Worm (Caenorhabditis elegans): ENCODE results near the gene myo-5.

The myo-5 gene

ce11 chrV:8108670-8109069 lies at the start of gene myo-5:
Gene myo-5, plus strand, starts transcription at chrV:8108970.
- TF ChIP-seq dao-5 (tag; optimal IDR thresholded peaks at IDR 0.05) (no peak), him-1 (tag; optimal IDR thresholded peaks at IDR 0.05) (no peak), W03F9.2 (tag; optimal IDR thresholded peaks at IDR 0.05) (no peak)

DNA sequence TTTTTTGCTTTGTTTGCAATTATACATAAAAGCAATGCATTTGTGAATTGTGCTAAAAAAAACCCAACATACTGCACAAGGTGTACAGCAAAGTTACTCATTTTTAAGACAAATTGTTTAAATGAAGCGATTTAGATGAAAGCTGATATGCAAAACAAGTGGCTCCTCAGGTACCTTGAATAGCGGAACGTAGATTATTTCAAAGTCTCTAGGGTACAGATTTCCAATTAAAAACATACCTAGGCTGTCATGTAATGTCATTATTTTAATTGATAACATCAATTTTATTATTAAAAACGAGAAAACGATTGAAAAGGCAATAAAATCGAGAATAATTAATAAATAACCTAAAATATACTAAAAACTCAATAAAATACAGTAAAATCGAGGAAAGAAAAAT lies 46.7 kb upstream of the myo-5 start, which contains the start of gene str-139:
str-139 (minus strand) TSS at position 101 of the 400 bp plus-strand sequence.
- TF ChIP-seq dao-5 (tag; optimal IDR thresholded peaks at IDR 0.05) (no peak), him-1 (tag; optimal IDR thresholded peaks at IDR 0.05) (no peak), W03F9.2 (tag; optimal IDR thresholded peaks at IDR 0.05) (no peak)

- TF ChIP-seq him-1 (tag; optimal IDR thresholded peaks at IDR 0.05) = no peak
- no peak for TF ChIP-seq dao-5 (tag; optimal IDR thresholded peaks at IDR 0.05)
- TF ChIP-seq W03F9.2 (tag; optimal IDR thresholded peaks at IDR 0.05) = no peak
Observed at ce11 chrV:8067800-8068199, 41.0 kb upstream of the myo-5 start, which contains the start of gene str-140. Gene str-140, minus strand, starts transcription at chrV:8067900.

DNA sequence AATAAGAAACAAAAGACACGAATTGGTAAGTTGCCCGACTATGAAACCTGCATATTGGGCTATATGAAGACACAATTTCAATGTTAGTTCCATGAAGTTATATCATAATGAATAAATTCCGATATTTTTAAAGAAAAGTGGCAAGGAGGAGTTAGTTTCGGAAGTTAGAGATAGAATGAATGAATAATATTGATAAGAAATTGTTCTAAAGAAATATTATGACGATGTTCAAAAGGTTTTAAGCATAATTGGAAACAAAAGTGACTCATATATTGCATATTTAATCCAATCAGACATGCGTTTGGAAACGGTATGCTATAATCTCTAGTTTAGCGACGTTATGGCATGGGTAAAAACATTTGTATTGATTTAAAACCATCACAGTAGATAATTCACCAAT lies 39.1 kb upstream of the myo-5 start, which contains the start of gene str-143:
str-143 (minus strand) TSS at position 101 of the 400 bp plus-strand sequence.
- TF ChIP-seq him-1 (tag; optimal IDR thresholded peaks at IDR 0.05) (no peak), dao-5 (tag; optimal IDR thresholded peaks at IDR 0.05) (no peak), W03F9.2 (tag; optimal IDR thresholded peaks at IDR 0.05) (no peak)

ce11 chrV:8072047-8072446 lies 36.7 kb upstream of the myo-5 start, which contains the start of gene str-144:
Gene str-144, minus strand, starts transcription at chrV:8072147.
- no peak for TF ChIP-seq him-1 (tag; optimal IDR thresholded peaks at IDR 0.05)
- no peak for TF ChIP-seq dao-5 (tag; optimal IDR thresholded peaks at IDR 0.05)
- no peak for TF ChIP-seq W03F9.2 (tag; optimal IDR thresholded peaks at IDR 0.05)

- TF ChIP-seq dao-5 (tag; optimal IDR thresholded peaks at IDR 0.05) = no peak
- no peak for TF ChIP-seq him-1 (tag; optimal IDR thresholded peaks at IDR 0.05)
- no peak for TF ChIP-seq W03F9.2 (tag; optimal IDR thresholded peaks at IDR 0.05)
Observed at ce11 chrV:8073162-8073561, 35.6 kb upstream of the myo-5 start.

DNA sequence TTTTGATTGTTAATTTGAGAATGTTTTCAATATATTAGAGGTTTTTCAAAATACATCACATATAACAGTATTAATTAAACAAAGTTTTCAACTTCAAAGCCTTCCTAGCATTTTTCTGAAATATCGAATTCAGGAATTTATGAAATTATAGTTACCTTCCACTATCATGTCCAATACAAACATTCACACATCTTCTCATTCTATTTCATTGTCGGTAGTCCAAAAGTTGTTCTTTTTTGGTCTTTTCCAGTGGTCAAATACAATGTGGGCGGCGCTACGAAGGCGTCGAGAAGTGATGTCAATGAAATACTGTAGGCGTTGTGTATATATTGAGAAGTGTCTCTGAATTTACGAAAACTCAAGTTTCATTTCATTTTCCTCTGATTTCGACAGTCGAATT lies 33.1 kb upstream of the myo-5 start, which contains the start of gene catp-3:
catp-3 (plus strand) TSS at position 301 of the 400 bp plus-strand sequence.
- no peak for TF ChIP-seq him-1 (tag; optimal IDR thresholded peaks at IDR 0.05)
- TF ChIP-seq dao-5 (tag; optimal IDR thresholded peaks at IDR 0.05) = no peak
- TF ChIP-seq W03F9.2 (tag; optimal IDR thresholded peaks at IDR 0.05) = no peak

ce11 chrV:8079813-8080212 lies 29.0 kb upstream of the myo-5 start:
- TF ChIP-seq dao-5 (tag; optimal IDR thresholded peaks at IDR 0.05) (no peak), him-1 (tag; optimal IDR thresholded peaks at IDR 0.05) (no peak), W03F9.2 (tag; optimal IDR thresholded peaks at IDR 0.05) (no peak)

DNA sequence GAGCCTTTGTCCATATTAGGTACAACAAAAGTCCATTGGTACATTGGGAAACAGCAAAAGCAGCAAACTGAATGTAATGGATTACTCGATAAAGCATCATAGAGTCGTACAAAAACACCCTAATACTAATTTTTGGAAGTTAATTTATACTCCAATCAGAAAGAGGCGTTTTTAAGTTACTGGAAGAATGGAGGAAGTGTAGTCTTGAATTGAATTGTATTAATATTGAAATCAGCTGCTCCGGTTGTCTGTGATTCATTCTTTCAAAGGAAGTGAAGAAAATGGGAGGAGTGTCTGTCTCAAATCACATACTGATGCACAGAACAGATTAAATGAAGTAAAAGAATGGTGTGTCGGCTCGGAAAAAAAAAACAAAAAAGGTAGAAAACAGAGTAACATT lies 27.2 kb upstream of the myo-5 start, which contains the start of gene str-131:
str-131 (minus strand) TSS at position 101 of the 400 bp plus-strand sequence.
- TF ChIP-seq W03F9.2 (tag; optimal IDR thresholded peaks at IDR 0.05) (no peak), him-1 (tag; optimal IDR thresholded peaks at IDR 0.05) (no peak), dao-5 (tag; optimal IDR thresholded peaks at IDR 0.05) (no peak)

ce11 chrV:8085141-8085540 lies 23.6 kb upstream of the myo-5 start, which contains the start of gene C09H5.7:
Gene C09H5.7, minus strand, starts transcription at chrV:8085241.
- TF ChIP-seq him-1 (tag; optimal IDR thresholded peaks at IDR 0.05) (no peak), W03F9.2 (tag; optimal IDR thresholded peaks at IDR 0.05) (no peak), dao-5 (tag; optimal IDR thresholded peaks at IDR 0.05) (no peak)

ce11 chrV:8090595-8090994 lies 18.2 kb upstream of the myo-5 start, which contains the start of gene str-130:
Gene str-130, minus strand, starts transcription at chrV:8090695.
- TF ChIP-seq dao-5 (tag; optimal IDR thresholded peaks at IDR 0.05) (no peak), W03F9.2 (tag; optimal IDR thresholded peaks at IDR 0.05) (no peak), him-1 (tag; optimal IDR thresholded peaks at IDR 0.05) (no peak)

- TF ChIP-seq dao-5 (tag; optimal IDR thresholded peaks at IDR 0.05) (no peak), him-1 (tag; optimal IDR thresholded peaks at IDR 0.05) (no peak), W03F9.2 (tag; optimal IDR thresholded peaks at IDR 0.05) (no peak)
Observed at ce11 chrV:8092385-8092784, 16.4 kb upstream of the myo-5 start, which contains the start of gene str-129. Gene str-129, minus strand, starts transcription at chrV:8092485.

ce11 chrV:8095378-8095777 lies 13.4 kb upstream of the myo-5 start, which contains the start of gene str-146:
Gene str-146, minus strand, starts transcription at chrV:8095478.
- TF ChIP-seq W03F9.2 (tag; optimal IDR thresholded peaks at IDR 0.05) (no peak), him-1 (tag; optimal IDR thresholded peaks at IDR 0.05) (no peak), dao-5 (tag; optimal IDR thresholded peaks at IDR 0.05) (no peak)

DNA sequence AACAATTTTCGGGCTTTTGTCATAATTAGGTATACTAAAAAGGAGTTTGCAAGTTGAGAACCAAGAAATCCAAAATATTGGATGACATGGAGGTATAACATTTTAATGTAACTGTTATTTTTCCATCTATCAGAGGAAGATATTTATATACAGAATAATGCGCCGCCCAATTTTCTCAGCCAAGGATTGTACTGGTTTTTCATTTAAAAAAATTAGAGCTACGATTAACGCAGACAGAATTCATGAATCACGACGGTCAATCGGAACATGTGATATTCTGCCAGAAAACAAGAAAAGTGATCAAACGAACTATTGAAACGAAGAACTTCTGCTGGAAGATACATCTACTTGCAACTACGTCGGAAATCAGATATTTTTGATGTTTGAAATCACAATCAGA lies 10.5 kb upstream of the myo-5 start, which contains the start of gene str-145:
str-145 (minus strand) TSS at position 101 of the 400 bp plus-strand sequence.
- TF ChIP-seq W03F9.2 (tag; optimal IDR thresholded peaks at IDR 0.05) = no peak
- TF ChIP-seq dao-5 (tag; optimal IDR thresholded peaks at IDR 0.05) = no peak
- no peak for TF ChIP-seq him-1 (tag; optimal IDR thresholded peaks at IDR 0.05)

DNA sequence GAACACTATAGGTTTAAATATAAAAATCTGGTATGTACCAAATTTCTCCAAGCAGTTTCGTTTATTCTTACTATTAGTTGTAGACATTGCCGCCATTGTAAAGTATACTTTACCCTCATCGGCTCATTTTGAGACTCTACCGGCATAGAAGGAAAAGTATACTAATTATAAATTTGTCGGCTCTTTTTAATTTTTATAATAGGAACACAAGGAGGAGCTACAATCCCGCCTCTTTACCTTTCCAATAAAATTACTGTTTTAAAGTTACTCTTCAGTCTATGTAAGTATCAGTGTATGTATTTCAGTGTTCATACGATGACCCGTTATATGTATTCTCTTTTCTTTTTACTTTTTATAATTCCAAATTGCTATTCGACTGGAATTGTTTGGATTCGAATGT lies 9.5 kb upstream of the myo-5 start, which contains the start of gene sdz-23:
sdz-23 (plus strand) TSS at position 301 of the 400 bp plus-strand sequence.
- TF ChIP-seq him-1 (tag; optimal IDR thresholded peaks at IDR 0.05) (no peak), dao-5 (tag; optimal IDR thresholded peaks at IDR 0.05) (no peak), W03F9.2 (tag; optimal IDR thresholded peaks at IDR 0.05) (no peak)
